Worm (Caenorhabditis elegans): ENCODE results near the gene C17A2.4.

The C17A2.4 gene

ce11 chrII:3821248-3821647 lies 18.4 kb upstream of the C17A2.4 start, which contains the start of gene F54D10.7:
Gene F54D10.7 (minus strand): TSS chrII:3821296.
- no peak for TF ChIP-seq unc-42 (tag; optimal IDR thresholded peaks at IDR 0.05)

DNA sequence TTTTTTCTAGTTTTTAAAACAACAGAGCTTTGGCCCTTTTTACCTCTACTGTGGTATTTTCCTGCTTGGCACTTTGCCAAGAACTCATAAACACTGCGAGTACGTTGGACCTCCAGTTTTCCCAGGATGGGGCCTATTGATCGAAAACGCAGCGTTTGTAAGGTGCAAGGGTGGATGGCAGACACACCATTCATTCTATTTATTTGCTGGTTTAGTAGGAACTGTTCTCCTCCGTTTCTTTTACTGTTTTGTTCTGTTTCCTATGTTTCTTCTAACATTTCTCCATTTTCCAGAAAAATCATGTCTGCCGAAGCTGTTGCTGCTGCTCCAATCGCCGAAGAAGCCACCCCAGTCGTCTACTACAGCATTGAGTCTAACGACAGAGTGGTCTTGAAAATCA lies 15.8 kb upstream of the C17A2.4 start, which contains the start of gene skr-15:
Gene skr-15 (plus strand): TSS at position 301 of the 400 bp plus-strand sequence.
- no peak for TF ChIP-seq ceh-45 (GFP tag; IDR thresholded peaks at IDR 0.05)
- no peak for TF ChIP-seq ceh-14 (tag; optimal IDR thresholded peaks at IDR 0.05)
- no peak for TF ChIP-seq ceh-48 (tag; optimal IDR thresholded peaks at IDR 0.05)
- TF ChIP-seq ceh-6 (GFP tag; optimal IDR thresholded peaks at IDR 0.05) = no peak
- TF ChIP-seq hlh-6 (tag; optimal IDR thresholded peaks at IDR 0.05) = no peak
- no peak for TF ChIP-seq lim-6 (tag; optimal IDR thresholded peaks at IDR 0.05)
- TF ChIP-seq pax-1 (tag; optimal IDR thresholded peaks at IDR 0.05) = no peak
- no peak for TF ChIP-seq ceh-34 (tag; optimal IDR thresholded peaks at IDR 0.05)
- TF ChIP-seq unc-3 (GFP tag; conservative IDR thresholded peaks at IDR 0.05) = no peak
- no peak for TF ChIP-seq unc-3 (tag; optimal IDR thresholded peaks at IDR 0.05)
- TF ChIP-seq sdc-2 (tag; optimal IDR thresholded peaks at IDR 0.05) = no peak
- TF ChIP-seq T23F11.4 (GFP tag; optimal IDR thresholded peaks at IDR 0.05) = no peak
- TF ChIP-seq ets-4 (tag; optimal IDR thresholded peaks at IDR 0.05) = no peak
- TF ChIP-seq pqm-1 (tag; optimal IDR thresholded peaks at IDR 0.05) = no peak
- no peak for TF ChIP-seq hlh-8 (tag; optimal IDR thresholded peaks at IDR 0.05)
- no peak for TF ChIP-seq elt-4 (tag; optimal IDR thresholded peaks at IDR 0.05)

DNA sequence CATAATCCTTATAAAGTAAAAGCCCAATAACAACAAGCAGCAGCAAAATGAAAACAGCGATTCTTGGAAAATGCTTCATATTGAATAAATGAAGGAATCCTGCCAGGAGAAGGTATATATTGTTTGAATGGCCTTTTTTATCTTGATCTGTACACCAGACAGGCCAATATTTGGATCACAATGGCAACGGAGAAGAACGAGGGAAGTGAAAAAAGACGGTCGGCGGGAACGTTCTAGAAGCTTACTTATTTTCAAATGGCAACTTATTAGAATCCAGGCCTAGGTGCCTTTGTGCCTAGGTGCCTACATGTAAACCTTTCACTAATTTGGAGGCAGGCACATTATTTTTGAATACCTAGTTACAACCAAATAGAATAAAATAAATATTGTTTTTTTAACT lies 11.9 kb upstream of the C17A2.4 start, which contains the start of gene F54D10.8:
Gene F54D10.8 (minus strand): TSS at position 101 of the 400 bp plus-strand sequence.
- TF ChIP-seq K02D7.2 (tag; optimal IDR thresholded peaks at IDR 0.05) = no peak
- no peak for TF ChIP-seq ceh-45 (GFP tag; IDR thresholded peaks at IDR 0.05)
- no peak for TF ChIP-seq lim-6 (tag; optimal IDR thresholded peaks at IDR 0.05)
- TF ChIP-seq elt-2 (tag; optimal IDR thresholded peaks at IDR 0.05) = no peak
- no peak for TF ChIP-seq fkh-10 (GFP tag; optimal IDR thresholded peaks at IDR 0.05)
- TF ChIP-seq ceh-6 (GFP tag; optimal IDR thresholded peaks at IDR 0.05) = no peak
- TF ChIP-seq pha-4 (tag; optimal IDR thresholded peaks at IDR 0.05) = no peak
- TF ChIP-seq ceh-2 (tag; optimal IDR thresholded peaks at IDR 0.05) = no peak
- no peak for TF ChIP-seq pat-9 (tag; optimal IDR thresholded peaks at IDR 0.05)
- TF ChIP-seq tbx-7 (tag; optimal IDR thresholded peaks at IDR 0.05) = no peak
- no peak for TF ChIP-seq ahr-1 (tag; optimal IDR thresholded peaks at IDR 0.05)
- no peak for TF ChIP-seq ceh-9 (tag; optimal IDR thresholded peaks at IDR 0.05)
- no peak for TF ChIP-seq ceh-22 (tag; optimal IDR thresholded peaks at IDR 0.05)
- no peak for TF ChIP-seq ttx-3 (tag; optimal IDR thresholded peaks at IDR 0.05)
- no peak for TF ChIP-seq zip-5 (tag; optimal IDR thresholded peaks at IDR 0.05)
- TF ChIP-seq pha-2 (tag; optimal IDR thresholded peaks at IDR 0.05) = no peak
- TF ChIP-seq Y22D7AL.16 (tag; optimal IDR thresholded peaks at IDR 0.05) = no peak
- no peak for TF ChIP-seq fax-1 (tag; optimal IDR thresholded peaks at IDR 0.05)
- TF ChIP-seq ets-4 (tag; optimal IDR thresholded peaks at IDR 0.05) = no peak
- TF ChIP-seq unc-86 (tag; optimal IDR thresholded peaks at IDR 0.05) = no peak

DNA sequence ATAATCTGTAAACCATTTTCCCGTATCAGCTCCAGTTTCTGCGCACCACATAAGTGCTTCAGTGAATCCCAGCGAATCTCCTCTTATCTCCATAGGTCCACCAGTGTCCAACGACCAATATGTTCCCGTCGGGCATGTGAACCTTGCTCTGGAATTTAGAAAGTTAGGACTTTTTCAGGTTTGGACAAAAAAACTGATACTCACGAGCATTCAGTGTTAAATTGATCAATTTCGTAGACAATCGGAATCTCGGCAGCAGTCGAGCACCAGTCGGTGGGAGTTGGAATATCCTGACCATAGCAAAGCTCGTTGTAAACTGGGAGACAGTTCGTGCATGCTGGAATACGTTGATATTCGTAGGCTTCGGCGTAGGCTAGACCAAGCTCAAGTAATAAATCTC lies 10.0 kb upstream of the C17A2.4 start:
- TF ChIP-seq unc-86 (tag; optimal IDR thresholded peaks at IDR 0.05) (no peak), tbx-7 (tag; optimal IDR thresholded peaks at IDR 0.05) (no peak), ceh-31 (tag; optimal IDR thresholded peaks at IDR 0.05) (no peak), hlh-13 (GFP tag; optimal IDR thresholded peaks at IDR 0.05) (no peak), ref-2 (tag; optimal IDR thresholded peaks at IDR 0.05) (no peak), pat-9 (tag; optimal IDR thresholded peaks at IDR 0.05) (no peak), ceh-19 (GFP tag; optimal IDR thresholded peaks at IDR 0.05) (no peak), lin-11 (tag; optimal IDR thresholded peaks at IDR 0.05) (no peak), ceh-30 (tag; optimal IDR thresholded peaks at IDR 0.05) (no peak), ceh-14 (tag; optimal IDR thresholded peaks at IDR 0.05) (no peak), ahr-1 (tag; optimal IDR thresholded peaks at IDR 0.05) (no peak), ceh-22 (tag; optimal IDR thresholded peaks at IDR 0.05) (no peak), dmd-4 (tag; optimal IDR thresholded peaks at IDR 0.05; ENCODE audit: borderline replicate concordance) (no peak)
